Worm (Caenorhabditis elegans) whole organism, late embryonic: ENCODE results near the gene F36D4.6.

ENCODE experiments used
- C38D4.7 ChIP-seq: fragments of 200-800 bp; sonication (Bioruptor generic); optimal IDR thresholded peaks from 2 replicates; lab custom pipeline; 2018; ENCODE audit warnings: mild to moderate bottlenecking, missing genetic modification characterization, moderate library complexity, missing compliant biosample characterization
- F13H6.1 ChIP-seq: sonication (generic microtip); optimal IDR thresholded peaks from 2 replicates; lab custom pipeline; 2016; ENCODE audit warnings: missing genetic modification characterization, missing compliant biosample characterization
- K02D7.2 ChIP-seq: sonication (generic microtip); optimal IDR thresholded peaks from 2 replicates; lab custom pipeline; 2017; ENCODE audit warnings: mild to moderate bottlenecking, missing genetic modification characterization, missing compliant biosample characterization
- ama-1 ChIP-seq: fragments of 150-350 bp; optimal IDR thresholded peaks from 2 replicates; lab custom pipeline; 2014
- ceh-19 ChIP-seq: fragments of 200-800 bp; sonication (Bioruptor generic); optimal IDR thresholded peaks from 2 replicates; lab custom pipeline; 2018; ENCODE audit warnings: mild to moderate bottlenecking, missing genetic modification characterization, missing compliant biosample characterization
- ceh-31 ChIP-seq: sonication (generic microtip); optimal IDR thresholded peaks from 2 replicates; lab custom pipeline; 2016; ENCODE audit warnings: missing genetic modification characterization, missing compliant biosample characterization
- ceh-48 ChIP-seq: sonication (generic microtip); optimal IDR thresholded peaks from 2 replicates; lab custom pipeline; 2016; ENCODE audit warnings: missing genetic modification characterization, inconsistent platforms, missing compliant biosample characterization
- ceh-6 ChIP-seq: fragments of 200-800 bp; sonication (Bioruptor generic); optimal IDR thresholded peaks from 2 replicates; lab custom pipeline; 2018; ENCODE audit warnings: mild to moderate bottlenecking, missing genetic modification characterization, missing compliant biosample characterization
- ceh-9 ChIP-seq: sonication (generic microtip); optimal IDR thresholded peaks from 2 replicates; lab custom pipeline; 2016; ENCODE audit warnings: mild to moderate bottlenecking, missing genetic modification characterization, inconsistent platforms, missing compliant biosample characterization
- dve-1 ChIP-seq: sonication (generic microtip); optimal IDR thresholded peaks from 2 replicates; lab custom pipeline; 2017; ENCODE audit warnings: antibody characterized with exemption, mild to moderate bottlenecking, missing genetic modification characterization, missing compliant biosample characterization
- elt-2 ChIP-seq: sonication (generic microtip); optimal IDR thresholded peaks from 2 replicates; lab custom pipeline; 2016; ENCODE audit warnings: missing genetic modification reagents, missing genetic modification characterization, missing compliant biosample characterization
- elt-4 ChIP-seq: sonication (generic microtip); optimal IDR thresholded peaks from 2 replicates; lab custom pipeline; 2016; ENCODE audit warnings: missing genetic modification characterization, missing compliant biosample characterization
- ets-4 ChIP-seq: sonication (generic microtip); optimal IDR thresholded peaks from 2 replicates; lab custom pipeline; 2016; ENCODE audit warnings: missing genetic modification characterization, missing compliant biosample characterization
- fax-1 ChIP-seq: sonication (generic microtip); optimal IDR thresholded peaks from 2 replicates; lab custom pipeline; 2016; ENCODE audit warnings: missing genotype, missing genetic modification characterization, missing compliant biosample characterization
- fkh-10 ChIP-seq: fragments of 150-350 bp; optimal IDR thresholded peaks from 2 replicates; lab custom pipeline; 2014; ENCODE audit warnings: missing biosample characterization, missing genetic modification reagents, missing genetic modification characterization
- fkh-6 ChIP-seq: sonication (generic microtip); optimal IDR thresholded peaks from 2 replicates; lab custom pipeline; 2016; ENCODE audit warnings: missing genetic modification characterization, missing compliant biosample characterization
- gmeb-2 ChIP-seq: sonication (generic microtip); optimal IDR thresholded peaks from 2 replicates; lab custom pipeline; 2016; ENCODE audit warnings: missing genetic modification characterization, inconsistent platforms, missing compliant biosample characterization
- hlh-30 ChIP-seq: sonication (generic microtip); optimal IDR thresholded peaks from 2 replicates; lab custom pipeline; 2017; ENCODE audit warnings: antibody characterized with exemption, missing genetic modification characterization, missing compliant biosample characterization; ENCODE audit not compliant: insufficient read depth
- hlh-6 ChIP-seq: sonication (generic microtip); optimal IDR thresholded peaks from 2 replicates; lab custom pipeline; 2016; ENCODE audit warnings: missing genotype, missing genetic modification characterization, missing compliant biosample characterization
- lim-6 ChIP-seq: sonication (generic microtip); optimal IDR thresholded peaks from 2 replicates; lab custom pipeline; 2016; ENCODE audit warnings: missing genetic modification characterization, missing compliant biosample characterization
- lin-11 ChIP-seq: fragments of 200-800 bp; sonication (Bioruptor generic); optimal IDR thresholded peaks from 2 replicates; lab custom pipeline; 2018; ENCODE audit warnings: mild to moderate bottlenecking, missing genetic modification characterization, missing compliant biosample characterization
- madf-2 ChIP-seq: sonication (generic microtip); optimal IDR thresholded peaks from 2 replicates; lab custom pipeline; 2017; ENCODE audit warnings: missing genetic modification characterization, missing compliant biosample characterization
- nfya-1 ChIP-seq: sonication (generic microtip); optimal IDR thresholded peaks from 2 replicates; lab custom pipeline; 2017; ENCODE audit warnings: missing genetic modification characterization, mild to moderate bottlenecking, missing compliant biosample characterization, antibody characterized with exemption, moderate library complexity
- nhr-11 ChIP-seq: fragments of 150-350 bp; optimal IDR thresholded peaks from 2 replicates; lab custom pipeline; 2014; ENCODE audit warnings: missing biosample characterization, missing genetic modification characterization
- nhr-232 ChIP-seq: sonication (generic microtip); optimal IDR thresholded peaks from 2 replicates; lab custom pipeline; 2016; ENCODE audit warnings: missing genetic modification characterization, missing compliant biosample characterization
- odd-2 ChIP-seq: sonication (generic microtip); optimal IDR thresholded peaks from 2 replicates; lab custom pipeline; 2017; ENCODE audit warnings: antibody characterized with exemption, mild to moderate bottlenecking, missing genetic modification characterization, missing compliant biosample characterization
- pag-3 ChIP-seq: sonication (generic microtip); optimal IDR thresholded peaks from 2 replicates; lab custom pipeline; 2016; ENCODE audit warnings: missing compliant biosample characterization, missing genetic modification characterization, borderline replicate concordance
- pax-1 ChIP-seq: fragments of 150-350 bp; optimal IDR thresholded peaks from 2 replicates; lab custom pipeline; 2014; ENCODE audit warnings: missing biosample characterization, missing genetic modification characterization
- pha-2 ChIP-seq: sonication (generic microtip); optimal IDR thresholded peaks from 2 replicates; lab custom pipeline; 2017; ENCODE audit warnings: mild to moderate bottlenecking, missing genetic modification characterization, missing compliant biosample characterization
- pqm-1 ChIP-seq: sonication (generic microtip); optimal IDR thresholded peaks from 2 replicates; lab custom pipeline; 2016; ENCODE audit warnings: missing genetic modification characterization, missing compliant biosample characterization
- pros-1 ChIP-seq: fragments of 150-350 bp; optimal IDR thresholded peaks from 2 replicates; lab custom pipeline; 2014; ENCODE audit warnings: missing biosample characterization, missing genetic modification reagents, missing genetic modification characterization
- ref-2 ChIP-seq: sonication (generic microtip); optimal IDR thresholded peaks from 2 replicates; lab custom pipeline; 2016; ENCODE audit warnings: missing genetic modification characterization, missing compliant biosample characterization
- rnt-1 ChIP-seq: sonication (generic microtip); optimal IDR thresholded peaks from 2 replicates; lab custom pipeline; 2016; ENCODE audit warnings: missing genetic modification characterization, missing compliant biosample characterization
- sox-2 ChIP-seq: fragments of 200-800 bp; sonication (Bioruptor generic); IDR thresholded peaks from 2 replicates; pipeline ENCODE4 v1.3.6; 2022; ENCODE audit warnings: missing genetic modification reagents, missing genetic modification characterization, missing compliant biosample characterization
- sox-4 ChIP-seq: sonication (generic microtip); optimal IDR thresholded peaks from 2 replicates; lab custom pipeline; 2017; ENCODE audit warnings: mild to moderate bottlenecking, missing genetic modification characterization, inconsistent platforms, missing compliant biosample characterization
- syd-9 ChIP-seq: sonication (generic microtip); optimal IDR thresholded peaks from 2 replicates; lab custom pipeline; 2016; ENCODE audit warnings: mild to moderate bottlenecking, missing genetic modification characterization, moderate library complexity, missing compliant biosample characterization
- ttx-3 ChIP-seq: sonication (generic microtip); optimal IDR thresholded peaks from 2 replicates; lab custom pipeline; 2016; ENCODE audit warnings: missing genetic modification reagents, missing genetic modification characterization, missing compliant biosample characterization
- unc-3 ChIP-seq, 2 experiments: fragments of 200-800 bp in 1 of 2; sonication (Bioruptor generic) in 1 of 2; sonication (generic microtip) in 1 of 2; conservative IDR thresholded peaks in 1 of 2; optimal IDR thresholded peaks in 1 of 2; 2 replicates each; pipeline versions ENCODE4 v1.3.6 to Lab custom; 2016 to 2022; ENCODE audit warnings: missing compliant biosample characterization in 2 of 2, missing genetic modification characterization in 2 of 2, missing genetic modification reagents in 1 of 2
- unc-42 ChIP-seq: sonication (generic microtip); optimal IDR thresholded peaks from 2 replicates; lab custom pipeline; 2016; ENCODE audit warnings: missing genotype, missing genetic modification characterization, missing compliant biosample characterization

F36D4.6 gene

DNA sequence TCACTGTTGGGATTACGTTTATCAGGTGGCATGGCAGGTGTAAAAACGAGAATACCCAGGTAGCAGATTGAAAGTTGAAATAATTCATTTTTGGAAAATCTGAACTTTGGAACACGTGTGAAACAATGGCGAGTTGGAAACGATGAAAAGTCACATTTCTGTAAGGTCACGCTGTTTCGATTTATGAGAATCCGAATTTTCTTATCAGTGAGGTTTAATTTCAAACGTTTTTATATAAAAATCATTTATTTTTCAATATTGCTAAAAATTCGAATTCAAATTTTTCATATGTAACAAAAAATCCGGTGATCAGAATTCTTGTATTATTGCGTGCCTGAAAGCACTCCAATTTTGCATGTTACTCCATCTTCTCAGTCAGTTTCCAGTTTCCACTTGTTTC, 35.6 kb upstream of the F36D4.6 start, which contains the start of gene F07D3.3:
TSS of gene F07D3.3 (minus strand) at position 101 of the 400 bp plus-strand sequence.
- TF ChIP-seq ceh-19 (GFP tag; lab: Kevin White, UChicago) (no peak), K02D7.2 (tag; lab: Kevin White, UChicago) (no peak), hlh-6 (tag; lab: Kevin White, UChicago) (no peak), nfya-1 (tag; lab: Kevin White, UChicago) (no peak), syd-9 (tag; lab: Kevin White, UChicago) (no peak), unc-3 (GFP tag; conservative IDR thresholded peaks at IDR 0.05; lab: Robert Waterston, UW) (no peak), unc-3 (tag; optimal IDR thresholded peaks at IDR 0.05; lab: Kevin White, UChicago) (no peak), ets-4 (tag; lab: Kevin White, UChicago) (no peak), C38D4.7 (GFP tag; lab: Kevin White, UChicago) (no peak), sox-2 (GFP tag; lab: Robert Waterston, UW) (no peak), fax-1 (no peak), madf-2 (tag; lab: Kevin White, UChicago) (no peak), pha-2 (tag; lab: Kevin White, UChicago) (no peak), lim-6 (tag; lab: Kevin White, UChicago) (no peak), elt-4 (tag; lab: Kevin White, UChicago) (no peak), sox-4 (tag; lab: Kevin White, UChicago) (no peak), ama-1 (lab: Kevin White, UChicago) (no peak), pax-1 (tag; lab: Kevin White, UChicago) (no peak), ref-2 (tag; lab: Kevin White, UChicago) (no peak)

DNA sequence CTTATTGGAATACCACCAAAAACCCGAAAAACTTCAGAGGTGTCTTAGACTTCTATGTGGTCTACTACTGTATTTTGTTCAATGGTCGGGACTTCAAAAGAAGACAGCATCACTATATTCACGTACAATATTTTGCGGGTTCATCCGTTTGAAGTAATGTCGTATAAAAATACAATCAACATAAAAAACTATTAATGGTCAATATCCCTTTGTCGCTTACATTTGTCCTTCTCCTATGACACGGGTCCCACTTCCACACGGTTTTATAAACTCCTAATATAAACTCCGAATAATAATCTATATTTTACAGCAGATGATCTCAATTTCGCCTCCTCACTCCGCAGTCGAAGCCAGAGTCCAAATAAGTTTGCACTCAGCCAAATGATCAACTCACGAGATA, 30.6 kb upstream of the F36D4.6 start:
- TF ChIP-seq ets-4 (tag; lab: Kevin White, UChicago) (no peak), ceh-6 (GFP tag; lab: Kevin White, UChicago) (no peak), pros-1 (tag; lab: Kevin White, UChicago) (no peak)

DNA sequence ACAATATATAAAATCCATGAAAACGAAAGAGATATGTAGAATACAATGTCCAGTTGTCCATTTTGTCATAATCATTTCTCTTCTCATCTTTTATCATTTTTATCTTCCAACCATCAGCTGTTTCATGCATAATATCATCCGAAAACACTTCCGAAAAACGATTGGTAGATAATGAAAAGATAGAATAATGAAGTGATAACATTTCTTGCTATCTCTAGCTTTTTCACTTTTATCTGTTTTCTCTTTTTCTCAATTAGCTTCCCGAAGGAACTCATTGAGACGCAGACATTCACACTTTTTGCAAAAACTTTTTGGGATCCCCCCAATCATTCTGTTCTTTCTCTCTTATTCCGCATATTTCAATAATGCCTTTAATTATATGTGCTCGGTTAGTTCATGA, 27.0 kb upstream of the F36D4.6 start:
- TF ChIP-seq rnt-1 (tag; lab: Kevin White, UChicago), result no peak
- TF ChIP-seq pag-3 (tag; lab: Kevin White, UChicago), result no peak
- no peak for TF ChIP-seq lin-11
- TF ChIP-seq elt-2 (tag; lab: Kevin White, UChicago), result peak; percentile 85

ce11 chrV:9453333-9453732, 26.4 kb upstream of the F36D4.6 start:
- no peak for TF ChIP-seq ceh-48 (tag; lab: Kevin White, UChicago)
- TF ChIP-seq nhr-232 (tag; lab: Kevin White, UChicago), result no peak
- no peak for TF ChIP-seq lim-6 (tag; lab: Kevin White, UChicago)
- no peak for TF ChIP-seq pha-2 (tag; lab: Kevin White, UChicago)
- TF ChIP-seq ceh-9 (tag; lab: Kevin White, UChicago), result no peak
- no peak for TF ChIP-seq gmeb-2
- TF ChIP-seq ceh-31 (tag; lab: Kevin White, UChicago), result no peak
- TF ChIP-seq pqm-1, result no peak
- no peak for TF ChIP-seq fkh-6 (tag; lab: Kevin White, UChicago)
- TF ChIP-seq fkh-10 (GFP tag; lab: Kevin White, UChicago), result no peak
- no peak for TF ChIP-seq unc-42
- TF ChIP-seq ttx-3 (tag; lab: Kevin White, UChicago), result no peak
- no peak for TF ChIP-seq sox-4 (tag; lab: Kevin White, UChicago)
- no peak for TF ChIP-seq dve-1 (tag; lab: Kevin White, UChicago)
- no peak for TF ChIP-seq hlh-30
- TF ChIP-seq F13H6.1 (tag; lab: Kevin White, UChicago), result no peak
- TF ChIP-seq nfya-1 (tag; lab: Kevin White, UChicago), result no peak
- no peak for TF ChIP-seq nhr-11 (tag; lab: Kevin White, UChicago)
- no peak for TF ChIP-seq odd-2 (tag; lab: Kevin White, UChicago)
